Worm (Caenorhabditis elegans): Measurements from ENCODE around the gene F37C4.4.

Gene F37C4.4

DNA sequence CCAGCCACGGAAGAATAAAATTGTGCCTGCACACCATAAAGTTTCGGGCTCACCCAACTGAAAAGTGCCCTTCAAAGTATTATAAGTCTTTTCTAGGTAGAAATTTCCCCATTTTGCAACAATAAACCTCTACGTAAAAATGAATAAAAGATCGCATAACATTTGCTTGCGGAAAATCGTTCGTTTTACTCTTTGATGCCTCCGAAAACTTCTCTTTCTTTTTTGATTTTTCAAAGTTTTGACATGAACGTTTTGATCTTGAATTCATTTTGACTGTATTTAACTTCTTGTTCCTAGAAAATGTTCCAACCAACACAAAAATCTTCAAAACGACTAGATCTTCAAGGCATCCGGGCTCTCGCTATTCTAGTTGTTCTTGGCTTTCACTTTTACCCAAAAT lies 21.9 kb downstream of the F37C4.4 start, which contains the start of gene oac-21:
TSS of gene oac-21 (plus strand) at position 301 of the 400 bp plus-strand sequence.
- no peak for TF ChIP-seq ceh-63 (GFP tag; optimal IDR thresholded peaks at IDR 0.05)
- TF ChIP-seq ceh-90 (tag; optimal IDR thresholded peaks at IDR 0.05), result no peak
- no peak for TF ChIP-seq sup-37 (GFP tag; optimal IDR thresholded peaks at IDR 0.05)
- TF ChIP-seq nhr-19 (GFP tag; conservative IDR thresholded peaks at IDR 0.05), result no peak
- TF ChIP-seq lin-14 (GFP tag; optimal IDR thresholded peaks at IDR 0.05), result no peak
- no peak for TF ChIP-seq mdl-1 (tag; optimal IDR thresholded peaks at IDR 0.05)
- no peak for TF ChIP-seq jun-1 (tag; optimal IDR thresholded peaks at IDR 0.05)
- TF ChIP-seq egl-27 (tag; optimal IDR thresholded peaks at IDR 0.05), result no peak
- TF ChIP-seq nhr-90 (tag; optimal IDR thresholded peaks at IDR 0.05; ENCODE audit: poor library complexity), result no peak
- TF ChIP-seq snu-23 (GFP tag; optimal IDR thresholded peaks at IDR 0.05), result no peak
- TF ChIP-seq lir-3 (tag; optimal IDR thresholded peaks at IDR 0.05; ENCODE audit: poor library complexity), result no peak
- TF ChIP-seq nhr-84 (tag; optimal IDR thresholded peaks at IDR 0.05), result no peak
- TF ChIP-seq elt-3 (tag; optimal IDR thresholded peaks at IDR 0.05), result no peak
- no peak for TF ChIP-seq hlh-17 (GFP tag; optimal IDR thresholded peaks at IDR 0.05; ENCODE audit: borderline replicate concordance)
- no peak for TF ChIP-seq fkh-8 (tag; optimal IDR thresholded peaks at IDR 0.05)
- TF ChIP-seq sox-4 (tag; optimal IDR thresholded peaks at IDR 0.05), result no peak
- TF ChIP-seq nhr-28 (tag; optimal IDR thresholded peaks at IDR 0.05), result no peak
- no peak for TF ChIP-seq unc-86 (tag; optimal IDR thresholded peaks at IDR 0.05)
- TF ChIP-seq nhr-76 (tag; optimal IDR thresholded peaks at IDR 0.05), result no peak

- TF ChIP-seq xbp-1 (tag; optimal IDR thresholded peaks at IDR 0.05), result no peak
- no peak for TF ChIP-seq alr-1 (tag; optimal IDR thresholded peaks at IDR 0.05; ENCODE audit: borderline replicate concordance)
- TF ChIP-seq nhr-19 (GFP tag; conservative IDR thresholded peaks at IDR 0.05), result no peak
- TF ChIP-seq sptf-1 (tag; optimal IDR thresholded peaks at IDR 0.05), result no peak
- no peak for TF ChIP-seq ztf-4 (tag; optimal IDR thresholded peaks at IDR 0.05)
- TF ChIP-seq pax-3 (tag; optimal IDR thresholded peaks at IDR 0.05), result no peak
Observed at ce11 chrIV:3892027-3892426, 24.9 kb downstream of the F37C4.4 start, which contains the start of gene F56D6.9. Gene F56D6.9 (plus strand): TSS chrIV:3892327.

ce11 chrIV:3894004-3894480 lies 26.9 kb downstream of the F37C4.4 start, which contains the start of gene F56D6.8:
Gene F56D6.8 (minus strand): TSS chrIV:3894430.
- TF ChIP-seq tbx-2 (tag; optimal IDR thresholded peaks at IDR 0.05) (no peak), fkh-4 (tag; optimal IDR thresholded peaks at IDR 0.05; ENCODE audit: borderline replicate concordance) (peak; percentile 45), dsc-1 (tag; optimal IDR thresholded peaks at IDR 0.05) (peak; percentile 75), efl-1 (optimal IDR thresholded peaks at IDR 0.05) (no peak), efl-1 (GFP tag; optimal IDR thresholded peaks at IDR 0.05 in 1 of 2) (peak in 1 of 2 experiments; percentile 67)

ce11 chrIV:3894770-3895169 lies 27.7 kb downstream of the F37C4.4 start, which contains the start of gene dct-8:
Gene dct-8 (plus strand): TSS chrIV:3895070.
- TF ChIP-seq hlh-17 (GFP tag; optimal IDR thresholded peaks at IDR 0.05; ENCODE audit: borderline replicate concordance) (no peak), lin-35 (GFP tag; optimal IDR thresholded peaks at IDR 0.05) (no peak), blmp-1 (tag; optimal IDR thresholded peaks at IDR 0.05) (peak; percentile 40)

- TF ChIP-seq fkh-8 (tag; optimal IDR thresholded peaks at IDR 0.05) (no peak), egl-13 (tag; optimal IDR thresholded peaks at IDR 0.05) (peak; percentile 43), aha-1 (tag; optimal IDR thresholded peaks at IDR 0.05) (no peak), nhr-71 (tag; optimal IDR thresholded peaks at IDR 0.05) (no peak), nhr-11 (tag; optimal IDR thresholded peaks at IDR 0.05) (no peak), nhr-237 (tag; optimal IDR thresholded peaks at IDR 0.05) (no peak), pax-3 (tag; optimal IDR thresholded peaks at IDR 0.05) (peak; percentile 68), ztf-4 (tag; optimal IDR thresholded peaks at IDR 0.05) (no peak), jun-1 (tag; optimal IDR thresholded peaks at IDR 0.05) (peak; percentile 97), pag-3 (tag; optimal IDR thresholded peaks at IDR 0.05; ENCODE audit: borderline replicate concordance, insufficient read depth) (no peak), lin-15B (tag; optimal IDR thresholded peaks at IDR 0.05) (no peak), snu-23 (GFP tag; optimal IDR thresholded peaks at IDR 0.05) (no peak), mab-9 (GFP tag; IDR thresholded peaks at IDR 0.05) (no peak), lin-35 (GFP tag; optimal IDR thresholded peaks at IDR 0.05) (peak in 1 of 2 experiments; percentile 56), nhr-20 (tag; optimal IDR thresholded peaks at IDR 0.05) (peak; percentile 32), efl-1 (optimal IDR thresholded peaks at IDR 0.05) (no peak), efl-1 (GFP tag; optimal IDR thresholded peaks at IDR 0.05 in 1 of 2) (peak in 1 of 2 experiments; percentile 78), sox-4 (tag; optimal IDR thresholded peaks at IDR 0.05) (no peak), pqm-1 (tag; optimal IDR thresholded peaks at IDR 0.05) (peak; percentile 100), lsy-2 (tag; optimal IDR thresholded peaks at IDR 0.05) (peak in 1 of 2 experiments; percentile 61)
Observed at ce11 chrIV:3899719-3900554, 32.8 kb downstream of the F37C4.4 start, which contains the start of gene srz-62. Gene srz-62 (plus strand): TSS chrIV:3900504.

Measured in whole organism, L1 larva.